Worm (Caenorhabditis elegans) whole organism, L4/young adult: ENCODE data around the gene clc-32.

Source experiments
- W03F9.2 ChIP-seq: fragments of 150-350 bp; optimal IDR thresholded peaks from 2 replicates; lab custom pipeline; 2014; ENCODE audit warnings: missing biosample characterization, missing genetic modification characterization
- dao-5 ChIP-seq: sonication (generic microtip); optimal IDR thresholded peaks from 2 replicates; lab custom pipeline; 2016; ENCODE audit warnings: missing genotype, missing genetic modification characterization, moderate library complexity, missing compliant biosample characterization

DNA sequence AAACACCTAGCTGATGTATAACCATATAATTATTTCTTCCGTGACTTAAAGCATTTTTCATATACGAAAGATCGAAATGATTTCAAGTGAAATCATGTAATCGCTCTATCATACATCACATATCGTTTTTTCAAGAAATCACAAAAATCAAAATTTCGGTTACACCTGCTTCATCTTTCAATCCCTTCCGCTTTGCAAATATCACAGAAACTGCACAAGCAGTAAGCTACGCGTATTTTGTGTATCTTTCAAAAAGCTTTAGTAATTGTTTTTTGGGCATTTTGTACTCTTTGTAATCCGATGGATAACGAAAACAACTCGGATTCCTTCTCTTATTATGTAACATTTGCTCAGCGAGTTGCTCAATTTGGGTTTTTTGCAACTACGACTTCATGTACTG, 25.6 kb downstream of the clc-32 start, which contains the start of gene str-25:
- no peak for TF ChIP-seq W03F9.2
- TF ChIP-seq dao-5 (tag; lab: Kevin White, UChicago): no peak
